Worm (Caenorhabditis elegans): ENCODE results near the gene aexr-1.

DNA sequence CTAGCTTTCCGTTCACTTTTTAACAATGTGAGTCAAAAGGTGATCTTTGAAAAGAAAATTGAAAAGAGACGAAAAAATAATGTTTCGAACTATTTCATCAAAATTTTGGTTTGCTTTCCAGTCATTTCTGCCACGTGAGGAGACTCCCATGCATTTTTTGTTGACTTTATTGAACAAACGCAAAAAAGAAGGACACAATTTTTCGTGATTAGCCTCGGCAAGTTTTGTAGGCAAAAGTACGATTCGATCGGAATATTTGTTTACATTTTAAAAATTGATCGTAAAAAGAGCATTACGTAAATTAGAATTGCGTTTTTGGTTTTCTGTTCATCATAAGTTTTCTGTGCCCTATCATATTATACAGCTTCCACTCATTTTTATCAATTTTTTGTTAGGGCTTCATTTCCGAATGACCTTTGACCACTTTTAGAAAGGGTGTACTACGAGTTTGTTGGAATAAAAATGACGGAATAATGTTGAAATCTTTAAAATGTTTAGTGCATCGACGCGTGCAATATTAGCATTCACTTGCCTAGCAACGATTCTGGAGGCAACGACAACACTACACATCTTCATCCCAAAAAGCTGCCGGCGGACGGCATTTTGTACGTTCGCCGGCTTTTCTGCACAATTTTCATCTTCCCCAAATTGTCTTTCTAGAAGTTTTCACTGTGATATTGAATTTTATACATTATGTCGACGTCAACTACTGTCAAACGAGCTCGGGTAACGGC is 10.1 kb upstream of the aexr-1 start, which contains the start of gene C56E10.3:
- no peak for TF ChIP-seq ama-1 (optimal IDR thresholded peaks at IDR 0.05)
- no peak for TF ChIP-seq B0310.2 (tag; optimal IDR thresholded peaks at IDR 0.05)
- TF ChIP-seq tbx-37 (GFP tag; conservative IDR thresholded peaks at IDR 0.05), result no peak
- no peak for TF ChIP-seq hmbx-1 (tag; optimal IDR thresholded peaks at IDR 0.05)
